Worm (Caenorhabditis elegans): ENCODE measurements around the gene Y25C1A.2.

DNA sequence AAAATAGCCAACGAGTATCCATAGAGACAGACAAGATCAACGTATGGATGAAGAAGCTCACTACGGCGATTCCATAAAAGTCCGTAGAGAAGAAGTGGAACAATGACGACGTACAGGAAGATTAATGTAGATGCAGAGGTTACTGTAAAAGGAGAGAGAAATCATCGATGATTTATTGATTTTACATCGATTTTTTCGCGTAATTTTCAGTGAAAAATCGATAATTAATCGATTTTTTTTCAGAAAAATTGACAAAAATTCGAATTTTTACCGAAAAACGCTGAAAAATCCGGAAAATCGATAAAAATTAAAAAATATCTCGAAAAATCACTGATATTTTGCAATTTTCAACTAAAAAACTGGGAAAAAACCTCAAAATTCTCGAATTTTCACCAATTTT, 46.0 kb upstream of the Y25C1A.2 start:
- TF ChIP-seq sea-2 (GFP tag; IDR thresholded peaks at IDR 0.05) (no peak), ztf-22 (GFP tag; optimal IDR thresholded peaks at IDR 0.05) (no peak), lin-26 (GFP tag; IDR thresholded peaks at IDR 0.05) (no peak)
